Worm (Caenorhabditis elegans) whole organism, midembryonic: ENCODE results near the gene F18F11.4.

Experiments
- T22C8.4 ChIP-seq: fragments of 200-800 bp; sonication (Bioruptor generic); IDR thresholded peaks from 2 replicates; pipeline ENCODE4 v1.3.6; 2022; ENCODE audit warnings: missing genetic modification characterization, missing compliant biosample characterization
- cog-1 ChIP-seq: sonication (generic microtip); optimal IDR thresholded peaks from 2 replicates; lab custom pipeline; 2016; ENCODE audit warnings: missing genetic modification characterization, missing compliant biosample characterization
- flt-1 ChIP-seq: fragments of 200-800 bp; sonication (Bioruptor generic); IDR thresholded peaks from 2 replicates; pipeline ENCODE4 v1.3.6; 2022; ENCODE audit warnings: missing genetic modification characterization, missing compliant biosample characterization
- klf-2 ChIP-seq: fragments of 200-800 bp; sonication (Bioruptor generic); conservative IDR thresholded peaks from 2 replicates; pipeline ENCODE4 v1.3.6; 2022; ENCODE audit warnings: missing genetic modification reagents, missing genetic modification characterization, missing compliant biosample characterization
- med-1 ChIP-seq: sonication (generic microtip); optimal IDR thresholded peaks from 2 replicates; lab custom pipeline; 2017; ENCODE audit warnings: missing genetic modification characterization, mild to moderate bottlenecking, missing compliant biosample characterization, antibody characterized with exemption, missing genetic modification reagents; ENCODE audit not compliant: insufficient read depth
- ref-1 ChIP-seq: fragments of 200-800 bp; sonication (Bioruptor generic); conservative IDR thresholded peaks from 2 replicates; pipeline ENCODE4 v1.3.6; 2022; ENCODE audit warnings: missing genetic modification reagents, missing genetic modification characterization, missing compliant biosample characterization
- tab-1 ChIP-seq: fragments of 200-800 bp; sonication (Bioruptor generic); IDR thresholded peaks from 2 replicates; pipeline ENCODE4 v1.3.6; 2022; ENCODE audit warnings: missing genetic modification characterization, missing compliant biosample characterization
- ztf-23 ChIP-seq: fragments of 200-800 bp; sonication (Bioruptor generic); IDR thresholded peaks from 2 replicates; pipeline ENCODE4 v1.3.6; 2022; ENCODE audit warnings: missing genetic modification reagents, missing genetic modification characterization, missing compliant biosample characterization
- ztf-29 ChIP-seq: fragments of 200-800 bp; sonication (Bioruptor generic); IDR thresholded peaks from 2 replicates; pipeline ENCODE4 v1.3.6; 2022; ENCODE audit warnings: missing genetic modification reagents, missing genetic modification characterization, missing compliant biosample characterization

Gene F18F11.4

ce11 chrIV:330523-330922 is at the start of gene F18F11.4:
F18F11.4 (plus strand) TSS chrIV:330823.
- no peak for TF ChIP-seq ztf-23 (GFP tag; lab: Robert Waterston, UW)
- TF ChIP-seq klf-2 (GFP tag; lab: Robert Waterston, UW), result no peak
- TF ChIP-seq ref-1 (GFP tag; lab: Robert Waterston, UW), result no peak
- no peak for TF ChIP-seq ztf-29 (GFP tag; lab: Robert Waterston, UW)
- no peak for TF ChIP-seq tab-1 (GFP tag; lab: Robert Waterston, UW)
- TF ChIP-seq T22C8.4 (GFP tag; lab: Robert Waterston, UW), result no peak
- TF ChIP-seq flt-1 (GFP tag; lab: Robert Waterston, UW), result no peak
- no peak for TF ChIP-seq cog-1 (tag; lab: Kevin White, UChicago)
- TF ChIP-seq med-1 (GFP tag; lab: Kevin White, UChicago), result no peak

- TF ChIP-seq ztf-23 (GFP tag; lab: Robert Waterston, UW), result peak; percentile 38; the same call in 1 of the 2 replicates
Observed at ce11 chrIV:281247-281646, 49.4 kb upstream of the F18F11.4 start.

- TF ChIP-seq ref-1 (GFP tag; lab: Robert Waterston, UW) (no peak), ztf-29 (GFP tag; lab: Robert Waterston, UW) (no peak), med-1 (GFP tag; lab: Kevin White, UChicago) (no peak), tab-1 (GFP tag; lab: Robert Waterston, UW) (no peak), cog-1 (tag; lab: Kevin White, UChicago) (no peak), klf-2 (GFP tag; lab: Robert Waterston, UW) (no peak), ztf-23 (GFP tag; lab: Robert Waterston, UW) (no peak), flt-1 (GFP tag; lab: Robert Waterston, UW) (no peak), T22C8.4 (GFP tag; lab: Robert Waterston, UW) (no peak)
Observed at ce11 chrIV:282008-282407, 48.6 kb upstream of the F18F11.4 start.

ce11 chrIV:283347-283746 is 47.3 kb upstream of the F18F11.4 start, which contains the start of gene best-19:
best-19 (plus strand) TSS chrIV:283647.
- TF ChIP-seq klf-2 (GFP tag; lab: Robert Waterston, UW), result no peak
- no peak for TF ChIP-seq med-1 (GFP tag; lab: Kevin White, UChicago)
- TF ChIP-seq cog-1 (tag; lab: Kevin White, UChicago), result no peak
- no peak for TF ChIP-seq ztf-29 (GFP tag; lab: Robert Waterston, UW)

- TF ChIP-seq tab-1 (GFP tag; lab: Robert Waterston, UW), result no peak
- no peak for TF ChIP-seq T22C8.4 (GFP tag; lab: Robert Waterston, UW)
- no peak for TF ChIP-seq cog-1 (tag; lab: Kevin White, UChicago)
- TF ChIP-seq ztf-29 (GFP tag; lab: Robert Waterston, UW), result no peak
- no peak for TF ChIP-seq ztf-23 (GFP tag; lab: Robert Waterston, UW)
- TF ChIP-seq med-1 (GFP tag; lab: Kevin White, UChicago), result no peak
- TF ChIP-seq klf-2 (GFP tag; lab: Robert Waterston, UW), result no peak
- TF ChIP-seq ref-1 (GFP tag; lab: Robert Waterston, UW), result no peak
- no peak for TF ChIP-seq flt-1 (GFP tag; lab: Robert Waterston, UW)
Observed at ce11 chrIV:288027-288426, 42.6 kb upstream of the F18F11.4 start, which contains the start of gene T21D12.14. T21D12.14 (minus strand) TSS chrIV:288127.

ce11 chrIV:290387-290786 is 40.2 kb upstream of the F18F11.4 start:
- TF ChIP-seq ztf-29 (GFP tag; lab: Robert Waterston, UW), result no peak
- TF ChIP-seq flt-1 (GFP tag; lab: Robert Waterston, UW), result no peak
- no peak for TF ChIP-seq cog-1 (tag; lab: Kevin White, UChicago)
- no peak for TF ChIP-seq tab-1 (GFP tag; lab: Robert Waterston, UW)
- TF ChIP-seq T22C8.4 (GFP tag; lab: Robert Waterston, UW), result no peak

ce11 chrIV:291356-291755 is 39.3 kb upstream of the F18F11.4 start, which contains the start of gene T21D12.7:
T21D12.7 (minus strand) TSS chrIV:291456.
- no peak for TF ChIP-seq med-1 (GFP tag; lab: Kevin White, UChicago)
- TF ChIP-seq cog-1 (tag; lab: Kevin White, UChicago), result no peak
- TF ChIP-seq T22C8.4 (GFP tag; lab: Robert Waterston, UW), result no peak
- TF ChIP-seq flt-1 (GFP tag; lab: Robert Waterston, UW), result no peak

ce11 chrIV:291851-292367 is 38.7 kb upstream of the F18F11.4 start:
- TF ChIP-seq flt-1 (GFP tag; lab: Robert Waterston, UW) (no peak), klf-2 (GFP tag; lab: Robert Waterston, UW) (no peak), T22C8.4 (GFP tag; lab: Robert Waterston, UW) (no peak), med-1 (GFP tag; lab: Kevin White, UChicago) (no peak), ztf-23 (GFP tag; lab: Robert Waterston, UW) (no peak), ztf-29 (GFP tag; lab: Robert Waterston, UW) (no peak), tab-1 (GFP tag; lab: Robert Waterston, UW) (no peak), cog-1 (tag; lab: Kevin White, UChicago) (no peak), ref-1 (GFP tag; lab: Robert Waterston, UW) (no peak)

ce11 chrIV:293163-293755 is 37.4 kb upstream of the F18F11.4 start:
- no peak for TF ChIP-seq ztf-29 (GFP tag; lab: Robert Waterston, UW)
- TF ChIP-seq tab-1 (GFP tag; lab: Robert Waterston, UW), result no peak
- no peak for TF ChIP-seq ztf-23 (GFP tag; lab: Robert Waterston, UW)
